Worm (Caenorhabditis elegans) whole organism, young adult: ENCODE results near the gene gly-5.
A peak's percentile ranks its signal among the peaks of the same experiment; 100 is the strongest.

Experiments
- C17E4.6 ChIP-seq: fragments of 200-800 bp; sonication (Bioruptor generic); IDR thresholded peaks from 2 replicates; pipeline ENCODE4 v1.3.6; 2022; ENCODE audit warnings: missing genetic modification reagents, missing genetic modification characterization, missing compliant biosample characterization
- let-607 ChIP-seq, 2 experiments: fragments of 200-800 bp in 1 of 2; sonication (Bioruptor generic) in 1 of 2; sonication (generic microtip) in 1 of 2; optimal IDR thresholded peaks; 2 replicates each; lab custom pipeline; 2016 to 2018; ENCODE audit warnings: mild to moderate bottlenecking in 2 of 2, missing compliant biosample characterization in 2 of 2, missing genetic modification characterization in 2 of 2, moderate library complexity in 2 of 2, missing genotype in 1 of 2
- lin-54 ChIP-seq: fragments of 200-800 bp; sonication (Bioruptor generic); optimal IDR thresholded peaks from 2 replicates; lab custom pipeline; 2018; ENCODE audit warnings: mild to moderate bottlenecking, missing genetic modification characterization, missing compliant biosample characterization

DNA sequence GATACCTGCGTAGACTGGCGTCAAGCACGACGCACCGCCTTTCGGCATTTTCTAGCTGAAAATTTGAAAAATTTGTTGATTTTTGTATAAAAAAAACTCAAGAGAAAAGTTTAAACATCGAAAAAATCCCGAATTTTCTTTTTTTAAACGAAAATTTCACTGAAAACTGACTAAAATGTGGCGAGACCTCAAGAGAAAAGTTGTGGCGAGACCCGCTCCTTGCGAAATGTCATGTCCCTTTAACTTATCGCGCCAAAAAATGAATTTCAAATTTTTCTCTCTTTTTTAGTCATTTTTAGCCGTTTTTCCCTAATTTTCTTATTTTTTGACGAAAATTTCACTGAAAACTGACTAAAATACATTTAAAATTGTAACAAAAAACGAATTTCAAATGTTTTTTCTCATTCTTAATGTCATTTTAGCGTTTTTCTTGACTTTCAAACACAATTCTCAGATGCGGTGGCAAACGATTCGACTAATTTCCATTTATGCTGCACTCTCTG lies 17.7 kb upstream of the gly-5 start, which contains the start of the genes snpc-1.2 and Y39E4B.5:
- no peak for TF ChIP-seq C17E4.6
- TF ChIP-seq let-607 (tag; optimal IDR thresholded peaks at IDR 0.05; lab: Kevin White, UChicago) = no peak
- peak; percentile 7 for TF ChIP-seq lin-54 (GFP tag; lab: Kevin White, UChicago)
